Fruit fly (Drosophila melanogaster) whole organism, prepupa: ENCODE measurements around the gene Mccc1.

ENCODE experiments used
- CG10669 ChIP-seq: fragments of 200-800 bp; sonication (Bioruptor generic); optimal IDR thresholded peaks from 3 replicates; lab custom pipeline; 2018; ENCODE audit warnings: missing biosample characterization, mild to moderate bottlenecking, missing genetic modification characterization, moderate library complexity
- CG31627 ChIP-seq: fragments of 200-800 bp; sonication (Bioruptor generic); optimal IDR thresholded peaks from 3 replicates; lab custom pipeline; 2016; ENCODE audit warnings: missing biosample characterization, missing genetic modification characterization
- CG32006 ChIP-seq: fragments of 200-800 bp; sonication (Bioruptor generic); optimal IDR thresholded peaks from 3 replicates; lab custom pipeline; 2017; ENCODE audit warnings: missing biosample characterization, mild to moderate bottlenecking, missing genetic modification characterization
- CG3919 ChIP-seq: fragments of 200-800 bp; sonication (Bioruptor generic); optimal IDR thresholded peaks from 3 replicates; lab custom pipeline; 2016; ENCODE audit warnings: missing biosample characterization, missing genetic modification characterization
- CG4318 ChIP-seq: fragments of 200-800 bp; sonication (Bioruptor generic); optimal IDR thresholded peaks from 3 replicates; lab custom pipeline; 2017; ENCODE audit warnings: missing biosample characterization, mild to moderate bottlenecking, missing genetic modification characterization
- Eip78C ChIP-seq: fragments of 200-800 bp; sonication (Bioruptor generic); peaks from one replicate; lab custom pipeline; 2016; ENCODE audit warnings: missing biosample characterization, missing genetic modification characterization
- Gug ChIP-seq: fragments of 200-800 bp; sonication (Bioruptor generic); IDR thresholded peaks from 2 replicates; pipeline ENCODE4 v1.3.6; 2022; ENCODE audit warnings: missing biosample characterization, missing genetic modification characterization
- Hr38 ChIP-seq: sonication (Bioruptor generic); optimal IDR thresholded peaks from 2 replicates; lab custom pipeline; 2016; ENCODE audit warnings: missing biosample characterization, missing genetic modification characterization
- Hr39 ChIP-seq: fragments of 200-800 bp; sonication (Bioruptor generic); optimal IDR thresholded peaks from 2 replicates; lab custom pipeline; 2016; ENCODE audit warnings: missing biosample characterization, missing genetic modification characterization
- Met ChIP-seq: fragments of 200-800 bp; sonication (Bioruptor generic); optimal IDR thresholded peaks from 3 replicates; lab custom pipeline; 2016; ENCODE audit warnings: missing biosample characterization, missing genetic modification characterization
- Sox102F ChIP-seq: fragments of 200-800 bp; sonication (Bioruptor generic); optimal IDR thresholded peaks from 2 replicates; lab custom pipeline; 2016; ENCODE audit warnings: missing biosample characterization, mild to moderate bottlenecking, missing genetic modification characterization
- esn ChIP-seq: fragments of 200-800 bp; sonication (Bioruptor generic); optimal IDR thresholded peaks from 2 replicates; lab custom pipeline; 2016; ENCODE audit warnings: missing biosample characterization, mild to moderate bottlenecking, missing genetic modification characterization, moderate library complexity
- salr ChIP-seq, 2 experiments: fragments of 200-800 bp; sonication (Bioruptor generic); optimal IDR thresholded peaks; 3 replicates each; lab custom pipeline; 2016 to 2018; ENCODE audit warnings: missing biosample characterization in 2 of 2, missing genetic modification characterization in 2 of 2, mild to moderate bottlenecking in 1 of 2

dm6 chr3R:31825571-31826068 lies 31.9 kb upstream of the Mccc1 start:
- no peak for TF ChIP-seq Hr39 (GFP tag; lab: Kevin White, UChicago)
- no peak for TF ChIP-seq Gug (GFP tag; lab: Robert Waterston, UW)
- no peak for TF ChIP-seq esn (GFP tag; lab: Kevin White, UChicago)
- no peak for TF ChIP-seq salr (GFP tag; optimal IDR thresholded peaks at IDR 0.05; lab: Kevin White, UChicago)
- TF ChIP-seq Eip78C (GFP tag; lab: Kevin White, UChicago): no peak
- TF ChIP-seq CG31627 (GFP tag; lab: Kevin White, UChicago): no peak
- TF ChIP-seq CG10669 (GFP tag; lab: Kevin White, UChicago): no peak
- no peak for TF ChIP-seq Hr38 (GFP tag; lab: Kevin White, UChicago)
- no peak for TF ChIP-seq CG32006 (GFP tag; lab: Kevin White, UChicago)
- no peak for TF ChIP-seq CG4318
- TF ChIP-seq Sox102F (GFP tag; lab: Kevin White, UChicago): no peak
- no peak for TF ChIP-seq Met
- no peak for TF ChIP-seq CG3919 (GFP tag; lab: Kevin White, UChicago)
